Worm (Caenorhabditis elegans) whole organism, late embryonic: ENCODE results near the gene mog-4.

Source experiments
- C08G9.2 ChIP-seq: sonication (generic microtip); optimal IDR thresholded peaks from 2 replicates; lab custom pipeline; 2016; ENCODE audit warnings: mild to moderate bottlenecking, missing genetic modification characterization, moderate library complexity, missing compliant biosample characterization
- F13H6.1 ChIP-seq: sonication (generic microtip); optimal IDR thresholded peaks from 2 replicates; lab custom pipeline; 2016; ENCODE audit warnings: missing genetic modification characterization, missing compliant biosample characterization
- K09A11.1 ChIP-seq: sonication (generic microtip); optimal IDR thresholded peaks from 2 replicates; lab custom pipeline; 2017; ENCODE audit warnings: antibody characterized with exemption, mild to moderate bottlenecking, missing genetic modification characterization, missing compliant biosample characterization; ENCODE audit not compliant: insufficient read depth
- T23F11.4 ChIP-seq: fragments of 200-800 bp; sonication (Bioruptor generic); optimal IDR thresholded peaks from 2 replicates; lab custom pipeline; 2018; ENCODE audit warnings: mild to moderate bottlenecking, missing genetic modification characterization, missing compliant biosample characterization
- ceh-18 ChIP-seq: sonication (generic microtip); optimal IDR thresholded peaks from 2 replicates; lab custom pipeline; 2016; ENCODE audit warnings: missing genetic modification characterization, missing compliant biosample characterization
- ceh-31 ChIP-seq: sonication (generic microtip); optimal IDR thresholded peaks from 2 replicates; lab custom pipeline; 2016; ENCODE audit warnings: missing genetic modification characterization, missing compliant biosample characterization
- ceh-34 ChIP-seq: sonication (generic microtip); optimal IDR thresholded peaks from 2 replicates; lab custom pipeline; 2016; ENCODE audit warnings: mild to moderate bottlenecking, missing genetic modification characterization, missing compliant biosample characterization
- ceh-45 ChIP-seq: fragments of 200-800 bp; sonication (Bioruptor generic); IDR thresholded peaks from 2 replicates; pipeline ENCODE4 v1.3.6; 2022; ENCODE audit warnings: missing genetic modification reagents, missing genetic modification characterization, missing compliant biosample characterization
- ceh-48 ChIP-seq: sonication (generic microtip); optimal IDR thresholded peaks from 2 replicates; lab custom pipeline; 2016; ENCODE audit warnings: missing genetic modification characterization, inconsistent platforms, missing compliant biosample characterization
- ceh-6 ChIP-seq: fragments of 200-800 bp; sonication (Bioruptor generic); optimal IDR thresholded peaks from 2 replicates; lab custom pipeline; 2018; ENCODE audit warnings: mild to moderate bottlenecking, missing genetic modification characterization, missing compliant biosample characterization
- ceh-9 ChIP-seq: sonication (generic microtip); optimal IDR thresholded peaks from 2 replicates; lab custom pipeline; 2016; ENCODE audit warnings: mild to moderate bottlenecking, missing genetic modification characterization, inconsistent platforms, missing compliant biosample characterization
- dmd-4 ChIP-seq: sonication (generic microtip); optimal IDR thresholded peaks from 2 replicates; lab custom pipeline; 2016; ENCODE audit warnings: borderline replicate concordance, missing genetic modification characterization, missing compliant biosample characterization
- elt-2 ChIP-seq: sonication (generic microtip); optimal IDR thresholded peaks from 2 replicates; lab custom pipeline; 2016; ENCODE audit warnings: missing genetic modification reagents, missing genetic modification characterization, missing compliant biosample characterization
- eyg-1 ChIP-seq: sonication (generic microtip); optimal IDR thresholded peaks from 2 replicates; lab custom pipeline; 2016; ENCODE audit warnings: missing genotype, missing genetic modification characterization, missing compliant biosample characterization
- fax-1 ChIP-seq: sonication (generic microtip); optimal IDR thresholded peaks from 2 replicates; lab custom pipeline; 2016; ENCODE audit warnings: missing genotype, missing genetic modification characterization, missing compliant biosample characterization
- fkh-10 ChIP-seq: fragments of 150-350 bp; optimal IDR thresholded peaks from 2 replicates; lab custom pipeline; 2014; ENCODE audit warnings: missing biosample characterization, missing genetic modification reagents, missing genetic modification characterization
- hlh-13 ChIP-seq: fragments of 200-800 bp; sonication (Bioruptor generic); optimal IDR thresholded peaks from 2 replicates; lab custom pipeline; 2018; ENCODE audit warnings: mild to moderate bottlenecking, missing genetic modification characterization, missing compliant biosample characterization
- hlh-30 ChIP-seq: sonication (generic microtip); optimal IDR thresholded peaks from 2 replicates; lab custom pipeline; 2017; ENCODE audit warnings: antibody characterized with exemption, missing genetic modification characterization, missing compliant biosample characterization; ENCODE audit not compliant: insufficient read depth
- lim-6 ChIP-seq: sonication (generic microtip); optimal IDR thresholded peaks from 2 replicates; lab custom pipeline; 2016; ENCODE audit warnings: missing genetic modification characterization, missing compliant biosample characterization
- lin-11 ChIP-seq: fragments of 200-800 bp; sonication (Bioruptor generic); optimal IDR thresholded peaks from 2 replicates; lab custom pipeline; 2018; ENCODE audit warnings: mild to moderate bottlenecking, missing genetic modification characterization, missing compliant biosample characterization
- madf-2 ChIP-seq: sonication (generic microtip); optimal IDR thresholded peaks from 2 replicates; lab custom pipeline; 2017; ENCODE audit warnings: missing genetic modification characterization, missing compliant biosample characterization
- nhr-11 ChIP-seq: fragments of 150-350 bp; optimal IDR thresholded peaks from 2 replicates; lab custom pipeline; 2014; ENCODE audit warnings: missing biosample characterization, missing genetic modification characterization
- nhr-232 ChIP-seq: sonication (generic microtip); optimal IDR thresholded peaks from 2 replicates; lab custom pipeline; 2016; ENCODE audit warnings: missing genetic modification characterization, missing compliant biosample characterization
- npax-4 ChIP-seq: sonication (generic microtip); optimal IDR thresholded peaks from 2 replicates; lab custom pipeline; 2016; ENCODE audit warnings: missing genetic modification characterization, missing compliant biosample characterization
- pax-1 ChIP-seq: fragments of 150-350 bp; optimal IDR thresholded peaks from 2 replicates; lab custom pipeline; 2014; ENCODE audit warnings: missing biosample characterization, missing genetic modification characterization
- pqm-1 ChIP-seq: sonication (generic microtip); optimal IDR thresholded peaks from 2 replicates; lab custom pipeline; 2016; ENCODE audit warnings: missing genetic modification characterization, missing compliant biosample characterization
- ref-2 ChIP-seq: sonication (generic microtip); optimal IDR thresholded peaks from 2 replicates; lab custom pipeline; 2016; ENCODE audit warnings: missing genetic modification characterization, missing compliant biosample characterization
- sox-2 ChIP-seq: fragments of 200-800 bp; sonication (Bioruptor generic); IDR thresholded peaks from 2 replicates; pipeline ENCODE4 v1.3.6; 2022; ENCODE audit warnings: missing genetic modification reagents, missing genetic modification characterization, missing compliant biosample characterization
- syd-9 ChIP-seq: sonication (generic microtip); optimal IDR thresholded peaks from 2 replicates; lab custom pipeline; 2016; ENCODE audit warnings: mild to moderate bottlenecking, missing genetic modification characterization, moderate library complexity, missing compliant biosample characterization
- tbx-2 ChIP-seq: sonication (generic microtip); optimal IDR thresholded peaks from 2 replicates; lab custom pipeline; 2016; ENCODE audit warnings: missing genetic modification characterization, missing compliant biosample characterization
- unc-42 ChIP-seq: sonication (generic microtip); optimal IDR thresholded peaks from 2 replicates; lab custom pipeline; 2016; ENCODE audit warnings: missing genotype, missing genetic modification characterization, missing compliant biosample characterization
- unc-55 ChIP-seq: sonication (generic microtip); optimal IDR thresholded peaks from 2 replicates; lab custom pipeline; 2017; ENCODE audit warnings: missing biosample characterization, missing genetic modification reagents, missing genetic modification characterization
- unc-86 ChIP-seq: sonication (generic microtip); optimal IDR thresholded peaks from 2 replicates; lab custom pipeline; 2016; ENCODE audit warnings: missing genetic modification characterization, missing compliant biosample characterization

Gene mog-4

DNA sequence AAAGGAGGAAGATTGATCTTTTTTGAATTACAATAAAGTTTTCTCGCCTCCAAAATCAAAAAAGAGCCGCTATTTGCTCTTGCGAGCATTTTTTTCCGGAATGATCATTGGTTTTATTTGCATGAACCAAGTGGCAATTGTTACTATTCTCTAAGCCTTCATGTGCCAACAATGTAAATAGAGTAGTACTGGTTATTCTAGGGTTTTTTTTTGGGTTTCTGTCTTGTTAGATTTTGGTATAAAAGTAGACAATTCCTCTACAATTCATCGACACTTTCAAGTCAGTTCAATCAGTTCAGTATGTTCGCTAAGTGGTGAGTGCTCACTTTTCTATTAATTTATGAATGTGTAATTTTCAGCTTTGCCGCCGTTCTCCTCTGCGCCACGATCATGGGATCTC, 16.6 kb upstream of the mog-4 start, which contains the start of gene nspb-7:
Gene nspb-7, plus strand, starts transcription at position 301 of the 400 bp plus-strand sequence.
- TF ChIP-seq sox-2 (GFP tag; lab: Robert Waterston, UW) (no peak), elt-2 (tag; lab: Kevin White, UChicago) (no peak), ceh-6 (GFP tag; lab: Kevin White, UChicago) (no peak), ref-2 (tag; lab: Kevin White, UChicago) (no peak), ceh-48 (tag; lab: Kevin White, UChicago) (no peak), ceh-45 (GFP tag; lab: Robert Waterston, UW) (no peak), C08G9.2 (tag; lab: Kevin White, UChicago) (no peak)

DNA sequence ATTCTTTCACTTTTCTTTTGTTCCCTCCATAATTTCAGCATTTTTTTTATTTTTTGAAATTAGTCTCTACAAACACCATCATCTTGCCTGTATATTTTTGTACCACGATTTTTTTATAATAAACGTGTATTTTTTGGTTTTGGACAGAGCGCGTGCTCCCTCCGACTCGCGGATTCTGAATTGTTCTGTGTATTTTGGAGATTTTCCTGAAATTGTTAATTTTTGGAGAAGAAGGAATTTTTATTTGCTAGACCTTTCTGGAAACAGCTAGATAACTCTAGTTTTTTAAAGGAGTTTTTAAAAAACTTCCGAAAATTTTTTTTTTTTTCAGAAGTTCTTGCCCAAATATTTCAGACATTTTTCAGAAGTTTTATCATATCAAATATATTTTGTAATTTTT, 15.0 kb upstream of the mog-4 start, which contains the start of gene C01G12.13:
Gene C01G12.13, plus strand, starts transcription at position 301 of the 400 bp plus-strand sequence.
- TF ChIP-seq ceh-9 (tag; lab: Kevin White, UChicago) (no peak), ceh-18 (tag; lab: Kevin White, UChicago) (no peak), eyg-1 (no peak), pax-1 (tag; lab: Kevin White, UChicago) (no peak), tbx-2 (no peak), K09A11.1 (tag; lab: Kevin White, UChicago) (no peak), syd-9 (tag; lab: Kevin White, UChicago) (no peak), hlh-13 (no peak), dmd-4 (tag; lab: Kevin White, UChicago) (no peak), T23F11.4 (no peak), unc-55 (GFP tag; lab: Kevin White, UChicago) (no peak)

DNA sequence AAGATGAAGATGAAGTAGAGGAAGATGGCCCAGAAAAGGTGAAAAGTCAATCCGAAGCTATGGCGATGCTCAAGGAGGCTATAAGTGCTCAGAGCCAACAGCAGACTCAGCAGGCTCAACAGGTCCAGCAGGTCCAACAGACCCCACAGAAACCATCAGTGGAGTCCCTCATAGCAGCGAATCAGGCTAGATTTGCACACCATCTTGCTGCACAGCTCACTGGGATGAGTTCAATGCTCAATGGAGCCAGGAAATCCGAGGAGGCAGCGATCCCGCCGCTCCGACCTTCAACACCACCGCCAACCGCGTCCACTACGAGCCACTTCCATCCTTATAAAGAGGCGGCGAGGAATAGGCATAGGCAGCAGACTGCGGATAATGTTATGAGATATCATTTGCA, 13.4 kb upstream of the mog-4 start:
- no peak for TF ChIP-seq F13H6.1 (tag; lab: Kevin White, UChicago)
- TF ChIP-seq unc-42 (tag; lab: Kevin White, UChicago): no peak
- no peak for TF ChIP-seq tbx-2
- no peak for TF ChIP-seq nhr-232 (tag; lab: Kevin White, UChicago)

DNA sequence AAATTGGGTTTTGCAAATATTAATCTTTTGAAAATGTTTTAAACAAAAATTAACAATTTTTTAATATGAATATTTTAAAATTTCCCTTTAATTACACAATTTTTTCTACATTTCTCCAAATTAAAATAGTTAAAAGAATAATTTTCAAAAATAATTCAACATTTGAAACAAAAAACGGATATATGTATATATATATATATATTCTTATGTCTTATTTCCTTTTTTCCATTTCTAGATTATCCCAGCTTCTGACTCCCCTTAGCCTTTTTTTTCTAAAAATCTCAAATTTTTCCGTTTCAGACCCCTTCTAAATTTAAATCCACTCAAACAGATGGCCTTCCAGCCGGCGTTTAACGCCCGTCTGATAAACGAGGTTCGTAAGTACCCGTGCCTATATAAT, 11.9 kb upstream of the mog-4 start, which contains the start of gene madf-5:
Gene madf-5, plus strand, starts transcription at position 301 of the 400 bp plus-strand sequence.
- TF ChIP-seq hlh-13 (no peak), hlh-30 (tag; lab: Kevin White, UChicago) (no peak), npax-4 (tag; lab: Kevin White, UChicago) (no peak), ceh-31 (tag; lab: Kevin White, UChicago) (no peak), elt-2 (tag; lab: Kevin White, UChicago) (no peak), fax-1 (tag; lab: Kevin White, UChicago) (no peak), ceh-9 (tag; lab: Kevin White, UChicago) (no peak), ceh-34 (tag; lab: Kevin White, UChicago) (no peak), lin-11 (tag; lab: Kevin White, UChicago) (no peak)

DNA sequence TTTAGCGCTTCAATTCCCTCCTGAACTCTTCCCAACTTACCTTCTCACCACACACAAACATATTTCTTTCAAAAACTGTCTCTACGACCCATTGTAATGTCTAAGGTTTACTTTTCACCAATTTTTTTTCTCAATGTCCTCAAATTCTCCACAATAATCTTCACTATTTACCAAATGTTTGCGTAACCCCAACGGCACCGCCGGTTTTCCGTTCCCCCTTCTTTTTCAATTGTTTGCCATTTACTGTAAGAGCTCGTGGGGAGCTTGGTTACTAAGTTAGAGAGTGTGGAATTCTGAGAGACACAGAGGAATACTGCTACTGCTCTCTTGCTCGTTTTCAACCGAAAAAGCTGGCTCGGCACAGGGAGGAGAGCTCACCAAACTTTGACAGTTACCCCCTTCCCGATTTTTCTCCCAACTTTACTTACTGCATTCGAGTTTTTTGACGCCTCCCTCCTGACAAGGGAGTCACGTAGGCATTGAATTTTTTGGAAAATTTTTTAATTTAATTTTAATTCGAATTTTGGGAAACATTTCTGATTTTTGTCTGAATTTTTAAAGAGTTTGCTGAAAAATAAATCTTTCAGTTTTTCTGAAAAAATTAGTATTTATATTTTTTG, 9.3 kb upstream of the mog-4 start:
- TF ChIP-seq hlh-30 (tag; lab: Kevin White, UChicago): no peak

DNA sequence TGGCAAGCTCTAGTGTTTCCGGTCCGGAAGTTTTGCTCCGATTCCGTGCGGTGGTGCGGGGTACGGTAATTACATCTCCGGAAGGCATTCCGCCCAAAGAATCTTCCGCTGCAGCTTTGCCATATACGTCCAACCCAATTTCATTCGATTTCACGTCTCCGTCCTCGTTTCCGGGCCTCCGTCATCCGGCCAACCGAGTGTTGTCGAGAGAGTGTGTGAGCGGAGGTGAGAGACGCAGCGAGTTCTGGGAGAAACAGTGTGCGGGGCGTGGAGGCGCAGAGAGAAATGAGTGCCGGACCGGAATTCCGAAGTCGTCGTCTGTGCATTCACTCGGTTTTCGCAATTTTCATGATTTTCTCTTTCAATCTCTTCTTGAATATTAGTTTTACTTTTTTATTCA, 7.9 kb upstream of the mog-4 start:
- TF ChIP-seq fkh-10 (peak; percentile 34), unc-42 (tag; lab: Kevin White, UChicago) (peak; percentile 86), unc-55 (GFP tag; lab: Kevin White, UChicago) (no peak), ceh-31 (tag; lab: Kevin White, UChicago) (peak; percentile 54)

DNA sequence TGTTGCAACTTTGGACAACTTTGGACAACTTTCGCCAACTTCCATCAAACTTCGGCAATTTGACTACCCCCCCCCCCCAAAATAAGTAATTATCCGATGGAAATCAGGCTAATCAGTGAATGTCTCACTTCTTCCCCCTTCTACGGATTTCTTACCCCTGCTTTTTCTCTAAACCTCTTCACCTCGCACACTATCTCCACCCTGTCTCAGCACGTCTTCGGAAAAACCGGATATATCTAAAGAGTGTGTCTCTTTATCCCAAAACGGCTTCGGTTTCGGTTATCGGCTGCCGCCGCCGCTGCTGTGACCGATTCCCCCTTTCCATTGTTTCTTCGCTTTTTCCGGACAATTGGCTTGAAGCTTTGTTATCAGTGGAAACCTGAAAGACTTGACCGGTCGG, 6.4 kb upstream of the mog-4 start:
- TF ChIP-seq unc-55 (GFP tag; lab: Kevin White, UChicago) (no peak), elt-2 (tag; lab: Kevin White, UChicago) (no peak), madf-2 (tag; lab: Kevin White, UChicago) (no peak), pqm-1 (tag; lab: Kevin White, UChicago) (no peak), unc-86 (tag; lab: Kevin White, UChicago) (no peak), nhr-11 (tag; lab: Kevin White, UChicago) (no peak), sox-2 (GFP tag; lab: Robert Waterston, UW) (no peak), ref-2 (tag; lab: Kevin White, UChicago) (peak; percentile 10), lim-6 (tag; lab: Kevin White, UChicago) (no peak)
